Worm (Caenorhabditis elegans) whole organism, late embryonic: Measurements from ENCODE around the gene nhr-139.

Source experiments
- K02D7.2 ChIP-seq: sonication (generic microtip); optimal IDR thresholded peaks from 2 replicates; lab custom pipeline; 2017; ENCODE audit warnings: mild to moderate bottlenecking, missing genetic modification characterization, missing compliant biosample characterization
- ahr-1 ChIP-seq: sonication (generic microtip); optimal IDR thresholded peaks from 2 replicates; lab custom pipeline; 2016; ENCODE audit warnings: missing genetic modification characterization, missing compliant biosample characterization
- ceh-18 ChIP-seq: sonication (generic microtip); optimal IDR thresholded peaks from 2 replicates; lab custom pipeline; 2016; ENCODE audit warnings: missing genetic modification characterization, missing compliant biosample characterization
- ceh-2 ChIP-seq: sonication (generic microtip); optimal IDR thresholded peaks from 2 replicates; lab custom pipeline; 2016; ENCODE audit warnings: missing genotype, missing genetic modification characterization, missing compliant biosample characterization
- che-1 ChIP-seq: sonication (generic microtip); optimal IDR thresholded peaks from 2 replicates; lab custom pipeline; 2016; ENCODE audit warnings: mild to moderate bottlenecking, missing genetic modification characterization, missing compliant biosample characterization
- eyg-1 ChIP-seq: sonication (generic microtip); optimal IDR thresholded peaks from 2 replicates; lab custom pipeline; 2016; ENCODE audit warnings: missing genotype, missing genetic modification characterization, missing compliant biosample characterization
- fkh-6 ChIP-seq: sonication (generic microtip); optimal IDR thresholded peaks from 2 replicates; lab custom pipeline; 2016; ENCODE audit warnings: missing genetic modification characterization, missing compliant biosample characterization
- hlh-13 ChIP-seq: fragments of 200-800 bp; sonication (Bioruptor generic); optimal IDR thresholded peaks from 2 replicates; lab custom pipeline; 2018; ENCODE audit warnings: mild to moderate bottlenecking, missing genetic modification characterization, missing compliant biosample characterization
- lim-6 ChIP-seq: sonication (generic microtip); optimal IDR thresholded peaks from 2 replicates; lab custom pipeline; 2016; ENCODE audit warnings: missing genetic modification characterization, missing compliant biosample characterization
- lin-11 ChIP-seq: fragments of 200-800 bp; sonication (Bioruptor generic); optimal IDR thresholded peaks from 2 replicates; lab custom pipeline; 2018; ENCODE audit warnings: mild to moderate bottlenecking, missing genetic modification characterization, missing compliant biosample characterization
- nhr-232 ChIP-seq: sonication (generic microtip); optimal IDR thresholded peaks from 2 replicates; lab custom pipeline; 2016; ENCODE audit warnings: missing genetic modification characterization, missing compliant biosample characterization
- npax-4 ChIP-seq: sonication (generic microtip); optimal IDR thresholded peaks from 2 replicates; lab custom pipeline; 2016; ENCODE audit warnings: missing genetic modification characterization, missing compliant biosample characterization
- odd-2 ChIP-seq: sonication (generic microtip); optimal IDR thresholded peaks from 2 replicates; lab custom pipeline; 2017; ENCODE audit warnings: antibody characterized with exemption, mild to moderate bottlenecking, missing genetic modification characterization, missing compliant biosample characterization
- pag-3 ChIP-seq: sonication (generic microtip); optimal IDR thresholded peaks from 2 replicates; lab custom pipeline; 2016; ENCODE audit warnings: missing compliant biosample characterization, missing genetic modification characterization, borderline replicate concordance
- pat-9 ChIP-seq: fragments of 200-800 bp; sonication (Bioruptor generic); optimal IDR thresholded peaks from 2 replicates; lab custom pipeline; 2018; ENCODE audit warnings: mild to moderate bottlenecking, missing genetic modification characterization, moderate library complexity, missing compliant biosample characterization
- sox-2 ChIP-seq: fragments of 200-800 bp; sonication (Bioruptor generic); IDR thresholded peaks from 2 replicates; pipeline ENCODE4 v1.3.6; 2022; ENCODE audit warnings: missing genetic modification reagents, missing genetic modification characterization, missing compliant biosample characterization
- tbx-2 ChIP-seq: sonication (generic microtip); optimal IDR thresholded peaks from 2 replicates; lab custom pipeline; 2016; ENCODE audit warnings: missing genetic modification characterization, missing compliant biosample characterization
- ttx-3 ChIP-seq: sonication (generic microtip); optimal IDR thresholded peaks from 2 replicates; lab custom pipeline; 2016; ENCODE audit warnings: missing genetic modification reagents, missing genetic modification characterization, missing compliant biosample characterization
- unc-55 ChIP-seq: sonication (generic microtip); optimal IDR thresholded peaks from 2 replicates; lab custom pipeline; 2017; ENCODE audit warnings: missing biosample characterization, missing genetic modification reagents, missing genetic modification characterization
- ztf-16 ChIP-seq: sonication (generic microtip); optimal IDR thresholded peaks from 2 replicates; lab custom pipeline; 2017; ENCODE audit warnings: missing genetic modification characterization, missing compliant biosample characterization

nhr-139 gene

DNA sequence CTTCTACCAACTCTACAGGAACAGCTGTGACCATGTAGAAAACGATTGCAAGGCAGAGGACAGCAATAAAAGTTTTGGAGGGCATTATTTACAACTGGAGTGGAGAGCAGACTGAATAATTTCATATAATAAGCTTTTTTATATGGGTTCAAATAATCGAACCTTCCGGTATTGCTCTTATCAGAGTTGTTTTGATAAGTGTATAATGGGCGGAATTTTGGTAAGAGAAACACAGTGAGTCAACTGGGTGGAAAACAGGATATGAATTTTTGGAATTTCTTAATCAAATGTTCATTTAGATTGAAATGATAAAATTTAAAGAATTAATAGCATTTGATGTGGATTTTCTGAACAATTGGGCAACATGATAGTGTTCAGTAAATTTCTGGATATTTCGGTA, 37.8 kb downstream of the nhr-139 start, which contains the start of gene Y57E12B.11:
Gene Y57E12B.11, minus strand, starts transcription at position 101 of the 400 bp plus-strand sequence.
- TF ChIP-seq ahr-1 (tag; lab: Kevin White, UChicago): no peak
- TF ChIP-seq che-1 (tag; lab: Kevin White, UChicago): no peak
- TF ChIP-seq hlh-13 (GFP tag; lab: Kevin White, UChicago): no peak
- TF ChIP-seq lim-6 (tag; lab: Kevin White, UChicago): no peak
- TF ChIP-seq nhr-232: no peak
- no peak for TF ChIP-seq unc-55 (GFP tag; lab: Kevin White, UChicago)

DNA sequence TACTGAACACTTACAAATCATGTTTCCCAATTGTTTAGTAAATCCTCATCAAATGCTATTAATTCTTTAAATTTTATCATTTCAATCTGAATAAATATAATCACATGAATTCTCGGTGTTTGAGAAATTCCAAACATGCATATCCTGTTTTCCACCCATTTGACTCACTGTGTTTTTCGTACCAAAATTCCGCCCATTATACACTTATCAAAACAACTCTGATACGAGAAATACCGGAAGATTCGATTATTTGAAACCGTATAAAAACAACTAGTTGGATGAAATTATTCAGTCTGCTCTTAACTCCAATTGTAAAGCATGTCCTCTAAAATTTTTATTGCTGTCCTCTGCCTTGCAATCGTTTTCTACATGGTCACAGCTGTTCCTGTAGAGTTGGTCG, 39.3 kb downstream of the nhr-139 start, which contains the start of gene Y57E12B.1:
Gene Y57E12B.1, plus strand, starts transcription at position 301 of the 400 bp plus-strand sequence.
- no peak for TF ChIP-seq tbx-2 (tag; lab: Kevin White, UChicago)
- TF ChIP-seq K02D7.2 (tag; lab: Kevin White, UChicago): no peak
- TF ChIP-seq eyg-1: no peak
- TF ChIP-seq ceh-2 (tag; lab: Kevin White, UChicago): no peak
- no peak for TF ChIP-seq ceh-18 (tag; lab: Kevin White, UChicago)
- TF ChIP-seq ttx-3 (tag; lab: Kevin White, UChicago): no peak
- no peak for TF ChIP-seq ztf-16
- no peak for TF ChIP-seq npax-4 (tag; lab: Kevin White, UChicago)

DNA sequence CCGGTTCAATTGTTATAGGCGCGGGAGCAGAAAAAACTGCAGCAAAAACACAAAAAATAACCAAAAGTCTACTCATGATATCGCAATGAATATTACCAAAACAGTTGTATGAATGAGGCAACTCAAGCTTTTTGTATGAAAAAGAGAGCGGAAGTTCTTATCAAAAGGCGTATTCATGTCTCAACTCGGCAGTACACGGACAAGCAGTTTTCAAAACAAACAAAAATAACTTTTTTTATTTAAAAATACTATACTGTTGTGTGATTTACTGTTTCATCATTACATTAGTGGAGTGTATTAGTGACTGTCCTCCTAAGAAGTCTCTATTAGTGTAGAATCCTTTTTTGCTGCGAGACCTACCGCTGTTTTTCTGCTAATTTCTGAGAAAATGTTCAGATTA, 40.1 kb downstream of the nhr-139 start, which contains the start of gene Y57E12B.4:
Gene Y57E12B.4, minus strand, starts transcription at position 101 of the 400 bp plus-strand sequence.
- no peak for TF ChIP-seq lin-11 (tag; lab: Kevin White, UChicago)
- no peak for TF ChIP-seq odd-2 (tag; lab: Kevin White, UChicago)
- TF ChIP-seq fkh-6 (tag; lab: Kevin White, UChicago): no peak
- TF ChIP-seq pat-9 (tag; lab: Kevin White, UChicago): no peak
- no peak for TF ChIP-seq pag-3 (tag; lab: Kevin White, UChicago)
- TF ChIP-seq sox-2 (GFP tag; lab: Robert Waterston, UW): no peak
